Worm (Caenorhabditis elegans): ENCODE measurements around the gene tsp-5.
"Not testable (repeated sequence)": the region's sequence is repeated elsewhere in the genome, so short reads cannot be mapped to it uniquely, and the experiment has no call there.

Gene tsp-5

DNA sequence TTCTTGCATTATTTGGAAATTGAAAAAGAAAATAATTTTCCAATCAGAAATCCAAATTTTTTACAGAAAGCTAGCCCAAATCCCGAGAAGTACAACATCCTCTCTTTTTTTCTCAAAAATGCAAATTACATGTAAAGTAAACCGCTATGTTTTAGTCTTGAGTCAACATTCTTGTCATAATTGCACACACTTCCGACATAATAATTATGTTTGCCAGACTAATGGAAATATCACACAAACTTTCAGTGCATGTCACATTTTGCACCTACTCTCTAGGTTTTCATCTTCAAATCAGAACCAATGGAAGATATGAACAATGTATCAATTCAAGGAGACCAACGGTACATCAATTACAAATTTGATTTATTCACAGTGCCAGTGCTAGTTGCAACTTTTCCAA lies 6.9 kb downstream of the tsp-5 start, which contains the start of gene sru-11:
Gene sru-11 (plus strand): TSS at position 301 of the 400 bp plus-strand sequence.
- TF ChIP-seq ham-2 (GFP tag; optimal IDR thresholded peaks at IDR 0.05): no peak
- no peak for TF ChIP-seq lin-32 (GFP tag; optimal IDR thresholded peaks at IDR 0.05)
- TF ChIP-seq ceh-83 (GFP tag; optimal IDR thresholded peaks at IDR 0.05): no peak
- no peak for TF ChIP-seq blmp-1 (tag; optimal IDR thresholded peaks at IDR 0.05)

DNA sequence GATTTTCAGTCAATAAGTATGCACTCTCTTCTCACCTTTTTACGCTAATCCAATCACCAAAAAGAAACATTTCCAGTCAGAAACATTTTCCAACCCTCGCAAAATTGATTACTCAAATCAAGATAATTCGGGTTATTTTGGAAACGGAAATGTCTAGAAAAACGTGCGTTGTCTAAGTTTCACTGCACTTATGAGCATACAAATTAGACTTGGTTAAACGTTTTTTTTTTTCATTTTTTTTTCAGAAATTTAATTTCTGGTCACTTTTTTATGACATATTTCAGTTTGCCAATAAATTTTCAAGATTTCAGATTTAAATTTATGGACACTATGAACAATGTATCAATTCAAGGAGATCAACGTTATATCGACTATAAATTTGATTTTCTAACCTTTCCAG lies 8.6 kb downstream of the tsp-5 start, which contains the start of gene sru-12:
Gene sru-12 (plus strand): TSS at position 301 of the 400 bp plus-strand sequence.
- TF ChIP-seq unc-62 (GFP tag; optimal IDR thresholded peaks at IDR 0.05): no peak
- no peak for TF ChIP-seq sem-2 (GFP tag; optimal IDR thresholded peaks at IDR 0.05)
- no peak for TF ChIP-seq M03D4.4 (tag; optimal IDR thresholded peaks at IDR 0.05)
- TF ChIP-seq nhr-237 (tag; optimal IDR thresholded peaks at IDR 0.05): no peak
- TF ChIP-seq lin-32 (GFP tag; optimal IDR thresholded peaks at IDR 0.05): no peak
- TF ChIP-seq cnd-1 (tag; optimal IDR thresholded peaks at IDR 0.05): no peak

DNA sequence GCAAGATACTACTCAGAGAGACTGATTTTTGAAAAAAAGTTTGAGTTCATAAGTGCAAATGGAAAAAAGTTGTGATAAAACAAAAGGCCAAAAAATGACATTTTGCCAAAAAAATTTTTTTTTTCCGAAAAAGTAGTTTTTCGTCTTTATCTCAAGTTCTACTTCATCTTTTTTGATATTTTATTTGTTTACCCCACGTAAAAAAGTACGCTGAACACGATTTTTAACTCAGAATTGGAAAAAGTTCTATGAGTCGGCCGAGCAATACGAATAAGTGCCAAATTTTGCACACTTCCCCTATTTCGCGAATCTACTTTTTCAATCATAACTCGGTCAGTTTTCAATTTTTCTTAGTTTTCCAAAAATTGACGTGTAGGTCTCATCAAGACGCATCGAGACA lies 12.6 kb downstream of the tsp-5 start, which contains the start of gene sru-16:
Gene sru-16 (plus strand): TSS at position 301 of the 400 bp plus-strand sequence.
- TF ChIP-seq tbx-8 (GFP tag; optimal IDR thresholded peaks at IDR 0.05); ceh-39 (tag; optimal IDR thresholded peaks at IDR 0.05); sem-2 (GFP tag; optimal IDR thresholded peaks at IDR 0.05): not testable (repeated sequence)

DNA sequence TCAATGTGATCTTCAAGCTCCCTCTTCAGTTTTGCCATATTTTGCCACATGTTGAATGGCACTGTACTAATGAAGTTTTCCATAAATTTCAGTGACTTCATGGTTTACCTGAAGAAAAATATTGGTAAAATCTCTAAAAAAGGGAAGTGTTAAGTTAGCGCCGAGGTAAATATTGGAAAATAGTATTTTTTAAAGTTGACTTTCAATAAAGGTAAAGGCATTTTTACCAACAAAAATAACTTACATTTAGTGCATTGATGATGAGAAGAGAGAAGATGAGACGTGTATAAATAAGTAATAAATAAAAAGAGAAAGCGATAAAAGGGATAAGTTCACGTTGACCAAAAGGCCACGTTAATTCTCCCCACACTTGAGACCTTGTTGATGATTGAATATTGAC lies 13.4 kb downstream of the tsp-5 start, which contains the start of gene Y45F10B.8:
Gene Y45F10B.8 (minus strand): TSS at position 101 of the 400 bp plus-strand sequence.
- not testable (repeated sequence) for TF ChIP-seq blmp-1, lsy-2, nhr-76 (tag; optimal IDR thresholded peaks at IDR 0.05)

DNA sequence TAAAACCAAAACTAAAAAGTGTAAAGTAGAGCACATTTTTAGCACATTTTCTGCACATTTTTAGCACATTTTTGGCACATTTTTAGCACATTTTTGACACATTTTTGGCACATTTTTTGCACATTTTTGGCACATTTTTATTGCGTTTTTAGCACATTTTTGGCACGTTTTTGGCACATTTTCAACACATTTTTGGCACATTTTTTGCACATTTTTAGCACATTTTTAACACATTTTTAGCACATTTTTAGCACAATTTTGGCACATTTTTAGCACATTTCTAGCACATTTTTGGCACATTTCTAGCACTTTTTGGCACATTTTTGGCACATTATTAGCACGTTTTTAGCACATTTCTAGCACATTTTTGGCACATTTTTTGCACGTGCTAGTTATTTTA lies 15.9 kb downstream of the tsp-5 start:
- TF ChIP-seq tbx-8 (GFP tag; optimal IDR thresholded peaks at IDR 0.05): no peak
- TF ChIP-seq sem-2 (GFP tag; optimal IDR thresholded peaks at IDR 0.05): no peak
- TF ChIP-seq snpc-4 (tag; optimal IDR thresholded peaks at IDR 0.05): no peak
- no peak for TF ChIP-seq blmp-1 (tag; optimal IDR thresholded peaks at IDR 0.05)
- no peak for TF ChIP-seq ceh-83 (GFP tag; optimal IDR thresholded peaks at IDR 0.05)
- no peak for TF ChIP-seq ceh-39 (tag; optimal IDR thresholded peaks at IDR 0.05)
- no peak for TF ChIP-seq pha-4 (tag; optimal IDR thresholded peaks at IDR 0.05)
- no peak for TF ChIP-seq ham-2 (GFP tag; optimal IDR thresholded peaks at IDR 0.05)
- no peak for TF ChIP-seq mls-2 (tag; optimal IDR thresholded peaks at IDR 0.05)
- no peak for TF ChIP-seq cnd-1 (tag; optimal IDR thresholded peaks at IDR 0.05)
- no peak for TF ChIP-seq lin-13 (tag; optimal IDR thresholded peaks at IDR 0.05)

DNA sequence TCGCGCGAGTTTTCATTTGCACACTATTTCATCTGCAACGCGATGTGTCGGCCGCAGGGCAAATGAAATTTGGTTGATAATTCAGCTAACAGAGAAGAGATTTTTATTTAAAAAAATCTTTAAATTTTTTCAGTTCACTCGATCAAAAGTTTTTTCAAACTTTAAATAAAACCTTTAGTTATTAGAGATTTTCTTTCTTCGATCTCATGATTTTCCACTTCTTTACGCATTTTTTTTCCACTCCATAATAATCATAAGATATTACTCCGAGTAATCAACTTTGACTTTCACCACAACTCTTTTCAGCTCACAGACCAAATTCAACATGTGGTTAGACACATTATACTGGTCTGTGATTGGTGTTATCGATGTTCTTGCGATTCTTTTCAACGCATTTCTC lies 16.8 kb downstream of the tsp-5 start, which contains the start of gene srd-10:
Gene srd-10 (plus strand): TSS at position 301 of the 400 bp plus-strand sequence.
- TF ChIP-seq ceh-39 (tag; optimal IDR thresholded peaks at IDR 0.05): no peak
- no peak for TF ChIP-seq nhr-12 (tag; optimal IDR thresholded peaks at IDR 0.05)
- no peak for TF ChIP-seq unc-39 (tag; optimal IDR thresholded peaks at IDR 0.05)
- no peak for TF ChIP-seq drap-1 (GFP tag; optimal IDR thresholded peaks at IDR 0.05)
- no peak for TF ChIP-seq nhr-237 (tag; optimal IDR thresholded peaks at IDR 0.05)
- TF ChIP-seq blmp-1 (tag; optimal IDR thresholded peaks at IDR 0.05): no peak
- no peak for TF ChIP-seq sem-2 (GFP tag; optimal IDR thresholded peaks at IDR 0.05)

DNA sequence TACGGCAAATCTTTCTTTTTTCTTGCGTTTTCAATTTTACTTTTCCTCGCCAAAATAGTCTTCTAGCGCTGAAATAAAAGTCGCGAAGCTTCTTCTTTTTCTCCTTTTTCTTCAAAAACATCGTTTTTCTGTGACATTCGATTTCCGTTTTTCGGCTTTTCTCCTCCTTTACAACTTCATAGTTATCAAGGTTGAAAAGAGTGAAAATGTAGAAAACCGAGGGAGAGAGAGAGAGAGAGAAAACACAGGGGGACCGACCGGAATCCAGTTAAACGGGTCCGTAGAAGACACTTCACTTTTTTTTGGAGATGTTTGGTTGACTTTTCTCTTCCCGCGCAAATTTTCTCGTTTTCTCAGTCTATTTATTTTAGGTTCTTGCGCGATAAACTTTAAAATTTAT lies 27.3 kb downstream of the tsp-5 start:
- TF ChIP-seq ces-1 (GFP tag; optimal IDR thresholded peaks at IDR 0.05) (peak; percentile 67), blmp-1 (tag; optimal IDR thresholded peaks at IDR 0.05) (no peak)

DNA sequence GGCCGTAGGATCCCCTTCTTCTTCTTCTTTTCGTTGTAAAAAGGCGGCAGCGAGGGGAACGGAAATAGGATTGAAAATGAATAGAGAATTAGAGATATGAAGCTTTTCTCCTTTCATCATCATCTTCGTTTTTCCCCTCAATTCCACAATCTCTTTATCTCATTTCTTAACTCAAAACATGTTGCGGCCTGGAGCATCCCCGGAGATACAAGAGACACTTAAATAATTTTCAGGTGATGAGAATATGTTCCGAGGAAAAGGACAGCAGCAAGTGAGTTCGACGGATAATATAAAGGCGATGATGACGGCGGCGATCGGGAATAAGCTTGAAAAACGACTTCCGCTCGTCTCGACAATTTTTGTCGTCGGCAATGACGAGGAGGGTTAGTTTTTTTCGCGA lies 29.9 kb downstream of the tsp-5 start, which contains the start of the genes Y45F10B.13 and qui-1:
Gene Y45F10B.13 (minus strand): TSS at position 101 of the 400 bp plus-strand sequence.
Gene qui-1 (plus strand): TSS at position 233 of the 400 bp plus-strand sequence.
- peak; percentile 1 for TF ChIP-seq ces-1 (GFP tag; optimal IDR thresholded peaks at IDR 0.05)
- TF ChIP-seq unc-120 (tag; optimal IDR thresholded peaks at IDR 0.05; ENCODE audit: poor library complexity, severe bottlenecking): peak; percentile 56
- no peak for TF ChIP-seq blmp-1 (tag; optimal IDR thresholded peaks at IDR 0.05)

DNA sequence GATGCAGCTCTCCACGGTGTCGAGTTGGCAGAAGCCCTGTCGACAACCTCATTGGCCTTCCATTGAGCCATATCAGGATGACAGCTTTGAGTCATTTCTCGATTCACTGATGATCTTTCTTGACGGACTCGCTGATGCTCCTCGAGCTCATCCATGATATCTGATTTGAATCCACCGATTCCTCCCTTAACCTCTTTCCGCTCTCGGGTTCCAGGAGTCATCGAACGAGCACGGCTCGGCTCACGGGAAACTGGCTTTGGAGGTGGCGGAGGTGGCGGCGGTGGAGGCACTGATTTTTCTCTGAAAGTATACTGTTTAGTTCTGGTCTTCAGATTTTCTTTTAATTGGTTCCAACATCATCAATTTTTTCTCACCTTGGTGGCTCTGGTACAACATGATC lies 32.5 kb downstream of the tsp-5 start:
- TF ChIP-seq ceh-43 (GFP tag; optimal IDR thresholded peaks at IDR 0.05) (no peak), blmp-1 (tag; optimal IDR thresholded peaks at IDR 0.05) (no peak)

All from whole organism, mixed stage, embryonic.